Fruit fly (Drosophila melanogaster) whole organism, embryonic: ENCODE data around the gene CG13449.

ENCODE experiments used
- Aef1 ChIP-seq: fragments of 200-800 bp; sonication (Bioruptor generic); IDR thresholded peaks from 3 replicates; pipeline ENCODE4 v1.3.6; 2022; ENCODE audit warnings: missing biosample characterization, missing genetic modification characterization
- Asciz ChIP-seq: fragments of 200-800 bp; sonication (Bioruptor generic); optimal IDR thresholded peaks from 2 replicates; lab custom pipeline; 2017; ENCODE audit warnings: missing biosample characterization, mild to moderate bottlenecking, missing genetic modification characterization, missing genetic modification reagents
- BtbVII ChIP-seq: fragments of 200-800 bp; sonication (Bioruptor generic); optimal IDR thresholded peaks from 3 replicates; lab custom pipeline; 2017; ENCODE audit warnings: missing biosample characterization, mild to moderate bottlenecking, missing genetic modification characterization
- CG11093 ChIP-seq: fragments of 200-800 bp; sonication (Bioruptor generic); IDR thresholded peaks from 3 replicates; pipeline ENCODE4 v1.3.6; 2022; ENCODE audit warnings: missing biosample characterization, missing genetic modification characterization
- CG12769 ChIP-seq: fragments of 200-800 bp; sonication (Bioruptor generic); optimal IDR thresholded peaks from 2 replicates; lab custom pipeline; 2019; ENCODE audit warnings: missing biosample characterization, mild to moderate bottlenecking, missing genetic modification characterization, moderate library complexity
- CG15269 ChIP-seq: fragments of 200-800 bp; sonication (Bioruptor generic); optimal IDR thresholded peaks from 2 replicates; lab custom pipeline; 2018; ENCODE audit warnings: missing biosample characterization, mild to moderate bottlenecking, missing genetic modification characterization, moderate library complexity
- CG17361 ChIP-seq: fragments of 200-800 bp; sonication (Bioruptor generic); IDR thresholded peaks from 3 replicates; pipeline ENCODE4 v1.3.6; 2022; ENCODE audit warnings: missing biosample characterization, missing genetic modification characterization
- CG18476 ChIP-seq: fragments of 200-800 bp; sonication (Bioruptor generic); optimal IDR thresholded peaks from 2 replicates; lab custom pipeline; 2016; ENCODE audit warnings: missing biosample characterization, mild to moderate bottlenecking, missing genetic modification characterization
- CG31441 ChIP-seq: fragments of 200-800 bp; sonication (Bioruptor generic); IDR thresholded peaks from 2 replicates; pipeline ENCODE4 v1.3.6; 2022; ENCODE audit warnings: missing biosample characterization, missing genetic modification characterization
- CG32772 ChIP-seq: fragments of 200-800 bp; sonication (Bioruptor generic); IDR thresholded peaks from 2 replicates; pipeline ENCODE4 v1.3.6; 2022; ENCODE audit warnings: missing biosample characterization, missing genetic modification characterization
- CG3726 ChIP-seq: fragments of 200-800 bp; sonication (Bioruptor generic); IDR thresholded peaks from 3 replicates; pipeline ENCODE4, ENCODE4 v1.3.6; 2022; ENCODE audit warnings: missing biosample characterization, missing genetic modification characterization
- CG6272 ChIP-seq: fragments of 200-800 bp; sonication (Bioruptor generic); IDR thresholded peaks from 2 replicates; pipeline ENCODE4 v1.3.6; 2022; ENCODE audit warnings: missing biosample characterization, missing genetic modification characterization
- CG8359 ChIP-seq: fragments of 200-800 bp; sonication (Bioruptor generic); optimal IDR thresholded peaks from 2 replicates; lab custom pipeline; 2017; ENCODE audit warnings: missing biosample characterization, mild to moderate bottlenecking, missing genetic modification characterization, borderline replicate concordance
- CG9727 ChIP-seq: fragments of 200-800 bp; sonication (Bioruptor generic); optimal IDR thresholded peaks from 3 replicates; lab custom pipeline; 2017; ENCODE audit warnings: missing biosample characterization, mild to moderate bottlenecking, missing genetic modification characterization
- Eip74EF ChIP-seq, 2 experiments: fragments of 200-800 bp in 1 of 2; fragments of >200 bp in 1 of 2; sonication (Bioruptor generic) in 1 of 2; optimal IDR thresholded peaks; 2 replicates each; lab custom pipeline; 2017 to 2019; ENCODE audit warnings: missing biosample characterization in 2 of 2, missing genetic modification characterization in 2 of 2, mild to moderate bottlenecking in 1 of 2, moderate library complexity in 1 of 2
- Fer3 ChIP-seq: fragments of 200-800 bp; sonication (Bioruptor generic); optimal IDR thresholded peaks from 2 replicates; lab custom pipeline; 2018; ENCODE audit warnings: missing biosample characterization, mild to moderate bottlenecking, missing genetic modification characterization, moderate library complexity
- HHEX ChIP-seq: fragments of 200-800 bp; sonication (Bioruptor generic); optimal IDR thresholded peaks from 3 replicates; lab custom pipeline; 2017; ENCODE audit warnings: missing biosample characterization, mild to moderate bottlenecking, missing genetic modification characterization, missing genetic modification reagents
- HLH3B ChIP-seq: fragments of 200-800 bp; sonication (Bioruptor generic); IDR thresholded peaks from 2 replicates; pipeline ENCODE4 v1.3.6; 2022; ENCODE audit warnings: missing biosample characterization, missing genetic modification characterization
- MBD-R2 ChIP-seq: fragments of 200-800 bp; sonication (Bioruptor generic); IDR thresholded peaks from 2 replicates; pipeline ENCODE4 v1.3.6; 2022; ENCODE audit warnings: missing biosample characterization, missing genetic modification characterization
- MTF-1 ChIP-seq: fragments of 200-800 bp; sonication (Bioruptor generic); optimal IDR thresholded peaks from 2 replicates; lab custom pipeline; 2018; ENCODE audit warnings: missing biosample characterization, mild to moderate bottlenecking, missing genetic modification characterization, borderline replicate concordance
- NC2β ChIP-seq: fragments of 200-800 bp; sonication (Bioruptor generic); optimal IDR thresholded peaks from 2 replicates; lab custom pipeline; 2016; ENCODE audit warnings: missing biosample characterization, missing genetic modification characterization
- Sox102F ChIP-seq: fragments of 200-800 bp; sonication (Bioruptor generic); optimal IDR thresholded peaks from 2 replicates; lab custom pipeline; 2018; ENCODE audit warnings: missing biosample characterization, mild to moderate bottlenecking, missing genetic modification characterization, moderate library complexity
- Ssrp ChIP-seq: fragments of 200-800 bp; sonication (Bioruptor generic); optimal IDR thresholded peaks from 2 replicates; lab custom pipeline; 2018; ENCODE audit warnings: missing biosample characterization, mild to moderate bottlenecking, missing genetic modification characterization, moderate library complexity
- Stat92E ChIP-seq, 3 experiments: fragments of >200 bp in 2 of 3; fragments of 200-800 bp in 1 of 3; sonication (Bioruptor generic) in 1 of 3; optimal IDR thresholded peaks; 2 replicates each; lab custom pipeline; 2017 to 2019; ENCODE audit warnings: missing biosample characterization in 3 of 3, missing genetic modification characterization in 3 of 3, mild to moderate bottlenecking in 1 of 3, moderate library complexity in 1 of 3
- Trl ChIP-seq, 3 experiments: fragments of >200 bp in 2 of 3; fragments of 200-800 bp in 1 of 3; sonication (Bioruptor generic) in 1 of 3; optimal IDR thresholded peaks; 2 replicates in 1 of 3; 3 replicates in 2 of 3; lab custom pipeline; 2016 to 2017; ENCODE audit warnings: missing biosample characterization in 1 of 3, missing genetic modification characterization in 1 of 3
- Usf ChIP-seq: fragments of 200-800 bp; sonication (Bioruptor generic); optimal IDR thresholded peaks from 2 replicates; lab custom pipeline; 2017; ENCODE audit warnings: missing genotype, missing biosample characterization, missing genetic modification characterization
- ab ChIP-seq: fragments of 200-800 bp; sonication (Bioruptor generic); optimal IDR thresholded peaks from 2 replicates; lab custom pipeline; 2016; ENCODE audit warnings: missing biosample characterization, missing genetic modification characterization
- bsh ChIP-seq, 2 experiments: fragments of 200-800 bp; sonication (Bioruptor generic); optimal IDR thresholded peaks; 2 replicates each; lab custom pipeline; 2017 to 2018; ENCODE audit warnings: mild to moderate bottlenecking in 2 of 2, missing biosample characterization in 2 of 2, missing genetic modification characterization in 2 of 2, moderate library complexity in 1 of 2
- crc ChIP-seq: fragments of 200-800 bp; sonication (Bioruptor generic); optimal IDR thresholded peaks from 2 replicates; lab custom pipeline; 2016; ENCODE audit warnings: missing biosample characterization, missing genetic modification characterization
- eve ChIP-seq, 2 experiments: fragments of >200 bp; optimal IDR thresholded peaks; 2 replicates each; lab custom pipeline; 2017; ENCODE audit warnings: missing biosample characterization in 2 of 2, missing genetic modification characterization in 2 of 2
- fru ChIP-seq: fragments of >200 bp; optimal IDR thresholded peaks from 2 replicates; lab custom pipeline; 2017
- gce ChIP-seq: fragments of 200-800 bp; sonication (Bioruptor generic); IDR thresholded peaks from 3 replicates; pipeline ENCODE4 v1.3.6; 2022; ENCODE audit warnings: missing biosample characterization, missing genetic modification characterization
- gsb ChIP-seq: fragments of 200-800 bp; sonication (Bioruptor generic); IDR thresholded peaks from 2 replicates; pipeline ENCODE4 v1.3.6; 2022; ENCODE audit warnings: missing biosample characterization, missing genetic modification characterization
- hth ChIP-seq: fragments of >200 bp; optimal IDR thresholded peaks from 2 replicates; lab custom pipeline; 2017; ENCODE audit warnings: inconsistent platforms
- jigr1 ChIP-seq: fragments of 200-800 bp; sonication (Bioruptor generic); IDR thresholded peaks from 3 replicates; pipeline ENCODE4 v1.3.6; 2022; ENCODE audit warnings: missing biosample characterization, missing genetic modification characterization
- klu ChIP-seq: fragments of 200-800 bp; sonication (Bioruptor generic); IDR thresholded peaks from 2 replicates; pipeline ENCODE4 v1.3.6; 2022; ENCODE audit warnings: missing biosample characterization, missing genetic modification characterization
- maf-S ChIP-seq: fragments of 200-800 bp; sonication (Bioruptor generic); optimal IDR thresholded peaks from 2 replicates; lab custom pipeline; 2016; ENCODE audit warnings: missing biosample characterization, missing genetic modification characterization
- nau ChIP-seq: fragments of 200-800 bp; sonication (Bioruptor generic); optimal IDR thresholded peaks from 3 replicates; lab custom pipeline; 2017; ENCODE audit warnings: missing biosample characterization, mild to moderate bottlenecking, missing genetic modification characterization, missing genetic modification reagents
- nmo ChIP-seq: fragments of 200-800 bp; sonication (Bioruptor generic); optimal IDR thresholded peaks from 2 replicates; lab custom pipeline; 2018; ENCODE audit warnings: missing biosample characterization, mild to moderate bottlenecking, missing genetic modification characterization, moderate library complexity
- p53 ChIP-seq: fragments of 200-800 bp; sonication (Bioruptor generic); optimal IDR thresholded peaks from 2 replicates; lab custom pipeline; 2016; ENCODE audit warnings: missing biosample characterization, missing genetic modification characterization
- pita ChIP-seq: fragments of 200-800 bp; sonication (Bioruptor generic); optimal IDR thresholded peaks from 2 replicates; lab custom pipeline; 2017; ENCODE audit warnings: missing biosample characterization, mild to moderate bottlenecking, missing genetic modification characterization
- pros ChIP-seq: fragments of 200-800 bp; sonication (Bioruptor generic); optimal IDR thresholded peaks from 3 replicates; lab custom pipeline; 2019; ENCODE audit warnings: missing biosample characterization, mild to moderate bottlenecking, missing genetic modification characterization, moderate library complexity
- salm ChIP-seq: fragments of 200-800 bp; sonication (Bioruptor generic); optimal IDR thresholded peaks from 2 replicates; lab custom pipeline; 2018; ENCODE audit warnings: missing biosample characterization, mild to moderate bottlenecking, missing genetic modification characterization
- scrt ChIP-seq: fragments of 200-800 bp; sonication (Bioruptor generic); optimal IDR thresholded peaks from 2 replicates; lab custom pipeline; 2018; ENCODE audit warnings: missing biosample characterization, mild to moderate bottlenecking, missing genetic modification characterization, moderate library complexity
- sd ChIP-seq: fragments of 200-800 bp; sonication (Bioruptor generic); optimal IDR thresholded peaks from 3 replicates; lab custom pipeline; 2018; ENCODE audit warnings: missing biosample characterization, mild to moderate bottlenecking, missing genetic modification characterization, moderate library complexity
- unpg ChIP-seq: fragments of 200-800 bp; sonication (Bioruptor generic); optimal IDR thresholded peaks from 3 replicates; lab custom pipeline; 2018; ENCODE audit warnings: missing biosample characterization, mild to moderate bottlenecking, missing genetic modification characterization, moderate library complexity
- wek ChIP-seq: fragments of 200-800 bp; sonication (Bioruptor generic); optimal IDR thresholded peaks from 3 replicates; lab custom pipeline; 2018; ENCODE audit warnings: missing biosample characterization, mild to moderate bottlenecking, missing genetic modification characterization, moderate library complexity
- zen2 ChIP-seq: fragments of 200-800 bp; sonication (Bioruptor generic); IDR thresholded peaks from 3 replicates; pipeline ENCODE4 v1.3.6; 2022; ENCODE audit warnings: missing biosample characterization, missing genetic modification characterization; ENCODE audit not compliant: partially characterized antibody

Gene CG13449

dm6 chr3L:15625676-15626414 lies 13.2 kb upstream of the CG13449 start (continued):
- TF ChIP-seq ab (GFP tag; lab: Kevin White, UChicago) = no peak
- peak; percentile 92 for TF ChIP-seq CG15269 (tag; lab: Kevin White, UChicago)
- no peak for TF ChIP-seq CG6272 (GFP tag; lab: Robert Waterston, UW)
- peak; percentile 86 for TF ChIP-seq HHEX (GFP tag; lab: Kevin White, UChicago)
- peak; percentile 91 for TF ChIP-seq Asciz
- peak; percentile 78 for TF ChIP-seq HLH3B (GFP tag; lab: Robert Waterston, UW)
- TF ChIP-seq NC2β (GFP tag; lab: Kevin White, UChicago) = peak; percentile 6
- TF ChIP-seq CG18476 (GFP tag; lab: Kevin White, UChicago) = peak; percentile 76
- TF ChIP-seq CG9727 (GFP tag; lab: Kevin White, UChicago) = peak; percentile 92
- TF ChIP-seq Trl (optimal IDR thresholded peaks at IDR 0.05; lab: Kevin White, UChicago) = peak; percentile 77 to 84
- peak; percentile 67 for TF ChIP-seq Trl (GFP tag; optimal IDR thresholded peaks at IDR 0.05; lab: Kevin White, UChicago)
- TF ChIP-seq crc (GFP tag; lab: Kevin White, UChicago) = no peak
- TF ChIP-seq nau (GFP tag; lab: Kevin White, UChicago) = peak; percentile 88
- TF ChIP-seq Stat92E (GFP tag; optimal IDR thresholded peaks at IDR 0.05; lab: Kevin White, UChicago) = peak in 1 of 3 experiments; percentile 74
- TF ChIP-seq Fer3 (tag; lab: Kevin White, UChicago) = peak; percentile 88
- TF ChIP-seq p53 = no peak
- no peak for TF ChIP-seq maf-S (GFP tag; lab: Kevin White, UChicago)
- TF ChIP-seq klu = no peak; the same call in 1 of the 2 replicates
- peak; percentile 95 for TF ChIP-seq Ssrp (tag; lab: Kevin White, UChicago)
- no peak for TF ChIP-seq pita
- TF ChIP-seq CG12769 = no peak
- peak in 1 of 2 experiments; percentile 95 for TF ChIP-seq Eip74EF (GFP tag; optimal IDR thresholded peaks at IDR 0.05; lab: Kevin White, UChicago)
- peak; percentile 78 for TF ChIP-seq scrt (GFP tag; lab: Kevin White, UChicago)
- TF ChIP-seq CG3726 (GFP tag; lab: Robert Waterston, UW) = peak; percentile 73; the same call in 2 of the 3 replicates
- peak in 1 of 2 experiments; percentile 92 for TF ChIP-seq eve (GFP tag; optimal IDR thresholded peaks at IDR 0.05; lab: Kevin White, UChicago)
- TF ChIP-seq CG31441 (GFP tag; lab: Robert Waterston, UW) = peak; percentile 96
- TF ChIP-seq sd (tag; lab: Kevin White, UChicago) = peak; percentile 59
- TF ChIP-seq Usf (GFP tag; lab: Kevin White, UChicago) = peak; percentile 74
- no peak for TF ChIP-seq pros
- peak; percentile 98 for TF ChIP-seq nmo (GFP tag; lab: Kevin White, UChicago)
- no peak for TF ChIP-seq hth (lab: Kevin White, UChicago)
- no peak for TF ChIP-seq MBD-R2 (GFP tag; lab: Robert Waterston, UW)
- peak; percentile 97 for TF ChIP-seq Sox102F (GFP tag; lab: Kevin White, UChicago)
- TF ChIP-seq salm (tag; lab: Kevin White, UChicago) = peak; percentile 90
- no peak for TF ChIP-seq fru (lab: Kevin White, UChicago)
- no peak for TF ChIP-seq zen2 (GFP tag; lab: Robert Waterston, UW)
- TF ChIP-seq bsh (GFP tag; optimal IDR thresholded peaks at IDR 0.05; lab: Kevin White, UChicago) = peak; percentile 86 to 94
- peak; percentile 98 for TF ChIP-seq CG17361 (GFP tag; lab: Robert Waterston, UW)
- peak; percentile 83; the same call in 2 of the 3 replicates for TF ChIP-seq jigr1 (GFP tag; lab: Robert Waterston, UW)
- TF ChIP-seq CG32772 = peak; percentile 81
- TF ChIP-seq gsb (GFP tag; lab: Robert Waterston, UW) = peak; percentile 65
- TF ChIP-seq Aef1 (GFP tag; lab: Robert Waterston, UW) = peak; percentile 78
- peak; percentile 94 for TF ChIP-seq unpg
- TF ChIP-seq MTF-1 (GFP tag; lab: Kevin White, UChicago) = peak; percentile 74
- TF ChIP-seq CG8359 = peak; percentile 56
- TF ChIP-seq BtbVII (GFP tag; lab: Kevin White, UChicago) = peak; percentile 89
- no peak for TF ChIP-seq gce (GFP tag; lab: Robert Waterston, UW)
- peak; percentile 80; the same call in 2 of the 3 replicates for TF ChIP-seq CG11093 (GFP tag; lab: Robert Waterston, UW)
- TF ChIP-seq wek = peak; percentile 71
